Worm (Caenorhabditis elegans) whole organism, L1 larva: Measurements from ENCODE around the gene lap-1.

Experiments used
- egl-27 ChIP-seq, 2 experiments: fragments of 150-350 bp in 1 of 2; sonication (generic microtip); optimal IDR thresholded peaks; 3 replicates each; lab custom pipeline; 2017 to 2018; ENCODE audit warnings: missing biosample characterization in 2 of 2, missing genetic modification characterization in 2 of 2, missing genetic modification reagents in 2 of 2
- elt-3 ChIP-seq, 6 experiments: fragments of 150-350 bp in 1 of 6; sonication (generic microtip); optimal IDR thresholded peaks; 2 replicates each; lab custom pipeline; 2017 to 2018; ENCODE audit warnings: missing biosample characterization in 6 of 6, missing genetic modification characterization in 6 of 6, inconsistent platforms in 1 of 6
- lin-13 ChIP-seq: fragments of 150-350 bp; optimal IDR thresholded peaks from 2 replicates; lab custom pipeline; 2014; ENCODE audit warnings: missing biosample characterization, missing genetic modification reagents, missing genetic modification characterization
- lin-15B ChIP-seq: fragments of 150-350 bp; sonication (generic microtip); optimal IDR thresholded peaks from 3 replicates; lab custom pipeline; 2014; ENCODE audit warnings: missing biosample characterization, missing genetic modification characterization
- nhr-90 ChIP-seq: sonication (generic microtip); optimal IDR thresholded peaks from 2 replicates; lab custom pipeline; 2016; ENCODE audit warnings: mild to moderate bottlenecking, missing genetic modification characterization, missing compliant biosample characterization; ENCODE audit not compliant: poor library complexity
- skn-1 ChIP-seq: fragments of 150-350 bp; optimal IDR thresholded peaks from 2 replicates; lab custom pipeline; 2014; ENCODE audit warnings: missing biosample characterization, missing genetic modification characterization
- snu-23 ChIP-seq: sonication (generic microtip); optimal IDR thresholded peaks from 2 replicates; lab custom pipeline; 2016; ENCODE audit warnings: missing genetic modification characterization, missing compliant biosample characterization

DNA sequence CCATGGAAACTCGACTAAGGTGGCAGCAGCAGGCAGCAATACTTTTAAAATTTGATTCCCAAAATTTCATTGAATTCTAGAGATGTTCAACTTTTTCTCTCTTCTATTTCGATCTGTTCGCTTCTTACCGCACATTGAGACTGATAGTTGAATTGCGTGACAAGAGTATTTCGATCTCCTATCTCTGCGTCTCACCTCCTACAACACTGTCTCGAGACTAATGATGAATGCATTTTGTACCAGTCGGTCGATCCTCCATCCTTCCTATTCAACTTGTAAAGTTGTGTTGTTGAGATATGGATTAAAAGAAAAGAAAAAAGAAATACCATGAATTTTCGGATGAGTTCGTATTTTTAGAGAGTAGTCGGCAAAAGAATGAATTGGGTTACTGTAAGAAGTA is 49.5 kb upstream of the lap-1 start:
- TF ChIP-seq skn-1, result no peak
- TF ChIP-seq lin-15B (tag; lab: Kevin White, UChicago), result no peak
- TF ChIP-seq lin-13 (GFP tag; lab: Kevin White, UChicago), result no peak
- no peak for TF ChIP-seq elt-3 (tag; optimal IDR thresholded peaks at IDR 0.05; lab: Kevin White, UChicago)
- no peak for TF ChIP-seq egl-27 (tag; optimal IDR thresholded peaks at IDR 0.05; lab: Kevin White, UChicago)
- TF ChIP-seq snu-23 (GFP tag; lab: Kevin White, UChicago), result no peak
- TF ChIP-seq nhr-90, result no peak
